Worm (Caenorhabditis elegans): ENCODE results near the gene nyn-1.

DNA sequence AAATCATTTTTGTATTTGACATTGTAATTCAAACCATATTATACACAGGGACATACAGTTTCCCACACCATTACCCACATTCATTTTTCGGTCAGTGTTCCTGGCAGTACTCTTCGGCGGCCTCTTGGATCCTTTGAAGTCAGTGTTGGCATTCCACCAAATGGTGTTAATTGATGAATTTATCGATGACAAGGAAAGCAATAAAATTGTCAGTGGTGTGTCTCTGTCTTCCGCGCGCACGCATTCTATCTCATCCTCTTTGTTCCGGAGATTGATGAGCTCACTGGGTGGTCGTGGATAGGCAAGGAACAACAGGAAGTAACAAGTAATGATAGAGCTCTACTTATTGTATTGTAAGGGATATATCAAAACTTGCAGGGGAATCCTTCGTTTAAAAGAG lies 23.6 kb upstream of the nyn-1 start:
- TF ChIP-seq fkh-6 (tag; optimal IDR thresholded peaks at IDR 0.05) (no peak), dve-1 (tag; optimal IDR thresholded peaks at IDR 0.05) (no peak), pha-4 (tag; optimal IDR thresholded peaks at IDR 0.05) (no peak), ceh-24 (tag; optimal IDR thresholded peaks at IDR 0.05) (no peak), K09A11.1 (tag; optimal IDR thresholded peaks at IDR 0.05; ENCODE audit: insufficient read depth) (no peak), pqm-1 (tag; optimal IDR thresholded peaks at IDR 0.05) (no peak), pros-1 (tag; optimal IDR thresholded peaks at IDR 0.05) (no peak)
